Worm (Caenorhabditis elegans) whole organism, late embryonic: ENCODE measurements around the gene C07E3.10.

Experiments used
- C38D4.7 ChIP-seq: fragments of 200-800 bp; sonication (Bioruptor generic); optimal IDR thresholded peaks from 2 replicates; lab custom pipeline; 2018; ENCODE audit warnings: mild to moderate bottlenecking, missing genetic modification characterization, moderate library complexity, missing compliant biosample characterization
- T23F11.4 ChIP-seq: fragments of 200-800 bp; sonication (Bioruptor generic); optimal IDR thresholded peaks from 2 replicates; lab custom pipeline; 2018; ENCODE audit warnings: mild to moderate bottlenecking, missing genetic modification characterization, missing compliant biosample characterization
- fkh-10 ChIP-seq: fragments of 150-350 bp; optimal IDR thresholded peaks from 2 replicates; lab custom pipeline; 2014; ENCODE audit warnings: missing biosample characterization, missing genetic modification reagents, missing genetic modification characterization
- syd-9 ChIP-seq: sonication (generic microtip); optimal IDR thresholded peaks from 2 replicates; lab custom pipeline; 2016; ENCODE audit warnings: mild to moderate bottlenecking, missing genetic modification characterization, moderate library complexity, missing compliant biosample characterization

DNA sequence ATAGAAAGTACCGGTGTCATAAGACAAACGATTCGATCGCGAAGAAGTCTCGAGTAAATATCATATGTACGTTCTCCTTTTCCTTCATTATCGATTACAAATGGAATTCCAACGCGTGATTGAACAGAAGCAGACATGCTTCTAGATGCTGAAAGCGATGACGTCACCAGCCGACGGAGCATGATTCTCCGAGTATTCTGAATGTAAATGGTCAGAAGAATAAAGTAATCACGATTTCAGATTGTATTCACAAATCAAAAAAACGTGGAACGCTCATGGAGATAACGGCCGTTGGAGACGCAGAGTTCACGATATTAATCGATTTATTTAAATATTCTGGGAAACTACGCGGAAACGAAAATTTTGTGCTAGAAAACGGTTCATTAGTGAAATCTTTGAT, 43.5 kb upstream of the C07E3.10 start, which contains the start of gene clpp-1:
- TF ChIP-seq fkh-10 (no peak), C38D4.7 (GFP tag; lab: Kevin White, UChicago) (no peak), T23F11.4 (no peak), syd-9 (tag; lab: Kevin White, UChicago) (no peak)
